Fruit fly (Drosophila melanogaster) Kc167 (cell line): ENCODE results near the gene CG15922.

ENCODE experiments used
- Myc ChIP-seq: fragments of >200 bp; optimal IDR thresholded peaks from 2 replicates; lab custom pipeline; 2017; ENCODE audit warnings: missing external identifiers
- Sin3A ChIP-seq: fragments of >200 bp; optimal IDR thresholded peaks from 2 replicates; lab custom pipeline; 2018; ENCODE audit warnings: missing external identifiers

- no peak for TF ChIP-seq Sin3A
- no peak for TF ChIP-seq Myc (lab: Kevin White, UChicago)
These were observed 17.6 kb downstream of the CG15922 start for dm6 chr3R:20542283-20543144.
